Fruit fly (Drosophila melanogaster) whole organism: ENCODE results near the gene CG2147.

Experiments used
- Dll ChIP-seq: fragments of >200 bp; optimal IDR thresholded peaks from 2 replicates; lab custom pipeline; 2017
- psq ChIP-seq: fragments of >200 bp; optimal IDR thresholded peaks from 2 replicates; lab custom pipeline; 2017

dm6 chrX:8233167-8233566, 7.3 kb upstream of the CG2147 start:
- no peak for TF ChIP-seq Dll (lab: Kevin White, UChicago)
- no peak for TF ChIP-seq psq (lab: Kevin White, UChicago)
